Worm (Caenorhabditis elegans) whole organism, L3 larva: ENCODE measurements around the gene unc-25.

Experiments
- ZK546.5 ChIP-seq: sonication (generic microtip); optimal IDR thresholded peaks from 2 replicates; lab custom pipeline; 2017; ENCODE audit warnings: missing biosample characterization, missing genetic modification characterization
- ama-1 ChIP-seq: fragments of 150-350 bp; optimal IDR thresholded peaks from 2 replicates; lab custom pipeline; 2018
- ceh-16 ChIP-seq: sonication (generic microtip); optimal IDR thresholded peaks from 2 replicates; lab custom pipeline; 2017; ENCODE audit warnings: missing biosample characterization, missing genetic modification characterization
- ceh-28 ChIP-seq: fragments of 150-350 bp; optimal IDR thresholded peaks from 2 replicates; lab custom pipeline; 2014; ENCODE audit warnings: missing biosample characterization, missing genetic modification reagents, missing genetic modification characterization
- ceh-82 ChIP-seq: fragments of 150-350 bp; optimal IDR thresholded peaks from 2 replicates; lab custom pipeline; 2014; ENCODE audit warnings: missing biosample characterization, missing genetic modification characterization
- ceh-9 ChIP-seq: sonication (generic microtip); optimal IDR thresholded peaks from 2 replicates; lab custom pipeline; 2018; ENCODE audit warnings: missing biosample characterization, missing genetic modification characterization
- egl-27 ChIP-seq: sonication (generic microtip); optimal IDR thresholded peaks from 4 replicates; lab custom pipeline; 2017; ENCODE audit warnings: missing biosample characterization, missing genetic modification reagents, missing genetic modification characterization
- egl-5 ChIP-seq: fragments of 150-350 bp; optimal IDR thresholded peaks from 2 replicates; lab custom pipeline; 2017; ENCODE audit warnings: missing biosample characterization, missing genetic modification reagents, missing genetic modification characterization, inconsistent platforms
- elt-1 ChIP-seq: fragments of 150-350 bp; optimal IDR thresholded peaks from 2 replicates; lab custom pipeline; 2014; ENCODE audit warnings: missing biosample characterization, missing genetic modification characterization
- elt-2 ChIP-seq: sonication (generic microtip); optimal IDR thresholded peaks from 2 replicates; lab custom pipeline; 2016; ENCODE audit warnings: missing genetic modification reagents, mild to moderate bottlenecking, missing genetic modification characterization, missing compliant biosample characterization
- elt-3 ChIP-seq, 3 experiments: fragments of 150-350 bp in 1 of 3; sonication (generic microtip) in 2 of 3; optimal IDR thresholded peaks; 2 replicates in 2 of 3; 4 replicates in 1 of 3; lab custom pipeline; 2014 to 2017; ENCODE audit warnings: missing biosample characterization in 3 of 3, missing genetic modification characterization in 3 of 3
- fkh-2 ChIP-seq: fragments of 150-350 bp; optimal IDR thresholded peaks from 2 replicates; lab custom pipeline; 2014; ENCODE audit warnings: missing biosample characterization, missing genetic modification reagents, missing genetic modification characterization
- fos-1 ChIP-seq: fragments of 150-350 bp; optimal IDR thresholded peaks from 2 replicates; lab custom pipeline; 2014; ENCODE audit warnings: missing biosample characterization, missing genetic modification characterization
- hmg-11 ChIP-seq: sonication (generic microtip); optimal IDR thresholded peaks from 2 replicates; lab custom pipeline; 2016; ENCODE audit warnings: missing genetic modification characterization, missing compliant biosample characterization
- jun-1 ChIP-seq: fragments of 150-350 bp; optimal IDR thresholded peaks from 2 replicates; lab custom pipeline; 2014; ENCODE audit warnings: missing biosample characterization, missing genetic modification reagents, missing genetic modification characterization
- lin-15B ChIP-seq: fragments of 150-350 bp; optimal IDR thresholded peaks from 2 replicates; lab custom pipeline; 2014; ENCODE audit warnings: missing biosample characterization, missing genetic modification characterization
- lin-39 ChIP-seq: fragments of 150-350 bp; optimal IDR thresholded peaks from 2 replicates; lab custom pipeline; 2018; ENCODE audit warnings: missing biosample characterization, missing genetic modification reagents, missing genetic modification characterization
- lsy-12 ChIP-seq: sonication (generic microtip); optimal IDR thresholded peaks from 2 replicates; lab custom pipeline; 2016; ENCODE audit warnings: mild to moderate bottlenecking, missing genetic modification characterization, missing compliant biosample characterization
- mdl-1 ChIP-seq: fragments of 150-350 bp; optimal IDR thresholded peaks from 2 replicates; lab custom pipeline; 2014; ENCODE audit warnings: missing biosample characterization, missing genetic modification characterization
- mml-1 ChIP-seq: fragments of 150-350 bp; sonication (generic microtip); optimal IDR thresholded peaks from 3 replicates; lab custom pipeline; 2014; ENCODE audit warnings: missing biosample characterization, missing genetic modification characterization
- nfya-1 ChIP-seq: sonication (generic microtip); optimal IDR thresholded peaks from 2 replicates; lab custom pipeline; 2017; ENCODE audit warnings: missing genetic modification characterization, mild to moderate bottlenecking, missing compliant biosample characterization, antibody characterized with exemption, moderate library complexity; ENCODE audit not compliant: insufficient read depth
- nhr-11 ChIP-seq: fragments of 150-350 bp; optimal IDR thresholded peaks from 2 replicates; lab custom pipeline; 2014; ENCODE audit warnings: missing biosample characterization, missing genetic modification characterization
- nhr-12 ChIP-seq: fragments of 150-350 bp; optimal IDR thresholded peaks from 2 replicates; lab custom pipeline; 2014; ENCODE audit warnings: missing biosample characterization, missing genetic modification characterization
- nhr-23 ChIP-seq: fragments of 150-350 bp; optimal IDR thresholded peaks from 2 replicates; lab custom pipeline; 2014; ENCODE audit warnings: missing biosample characterization, missing genetic modification reagents, missing genetic modification characterization
- nhr-237 ChIP-seq: fragments of 150-350 bp; optimal IDR thresholded peaks from 2 replicates; lab custom pipeline; 2014; ENCODE audit warnings: missing biosample characterization, missing genetic modification characterization
- nhr-25 ChIP-seq: sonication (generic microtip); optimal IDR thresholded peaks from 2 replicates; lab custom pipeline; 2017; ENCODE audit warnings: missing biosample characterization, missing genetic modification characterization
- nhr-28 ChIP-seq: fragments of 150-350 bp; optimal IDR thresholded peaks from 2 replicates; lab custom pipeline; 2014; ENCODE audit warnings: missing biosample characterization, missing genetic modification characterization
- nhr-67 ChIP-seq: fragments of 150-350 bp; optimal IDR thresholded peaks from 2 replicates; lab custom pipeline; 2014; ENCODE audit warnings: missing biosample characterization, missing genetic modification characterization
- nhr-76 ChIP-seq: fragments of 150-350 bp; sonication (generic microtip); optimal IDR thresholded peaks from 5 replicates; lab custom pipeline; 2014; ENCODE audit warnings: missing biosample characterization, missing genetic modification characterization
- nhr-77 ChIP-seq: fragments of 150-350 bp; optimal IDR thresholded peaks from 2 replicates; lab custom pipeline; 2014; ENCODE audit warnings: missing biosample characterization, missing genetic modification characterization
- pha-4 ChIP-seq: fragments of 150-350 bp; optimal IDR thresholded peaks from 2 replicates; lab custom pipeline; 2014; ENCODE audit warnings: missing biosample characterization, missing genetic modification reagents, missing genetic modification characterization
- pqm-1 ChIP-seq: fragments of 150-350 bp; optimal IDR thresholded peaks from 2 replicates; lab custom pipeline; 2017; ENCODE audit warnings: missing biosample characterization, missing genetic modification characterization, inconsistent platforms
- sea-2 ChIP-seq: fragments of 150-350 bp; sonication (generic microtip); optimal IDR thresholded peaks from 4 replicates; lab custom pipeline; 2014; ENCODE audit warnings: missing biosample characterization, missing genetic modification reagents, missing genetic modification characterization
- skn-1 ChIP-seq: fragments of 150-350 bp; optimal IDR thresholded peaks from 2 replicates; lab custom pipeline; 2014; ENCODE audit warnings: missing biosample characterization, missing genetic modification characterization
- snpc-4 ChIP-seq: fragments of 150-350 bp; optimal IDR thresholded peaks from 2 replicates; lab custom pipeline; 2014; ENCODE audit warnings: missing biosample characterization, missing genetic modification characterization
- unc-39 ChIP-seq: sonication (generic microtip); optimal IDR thresholded peaks from 4 replicates; lab custom pipeline; 2017; ENCODE audit warnings: missing biosample characterization, missing genetic modification characterization
- unc-62 ChIP-seq: fragments of 150-350 bp; sonication (generic microtip); optimal IDR thresholded peaks from 4 replicates; lab custom pipeline; 2014; ENCODE audit warnings: missing biosample characterization, missing genetic modification reagents, missing genetic modification characterization
- zag-1 ChIP-seq: fragments of 150-350 bp; optimal IDR thresholded peaks from 2 replicates; lab custom pipeline; 2014; ENCODE audit warnings: missing biosample characterization, missing genetic modification characterization
- ztf-11 ChIP-seq: fragments of 150-350 bp; optimal IDR thresholded peaks from 2 replicates; lab custom pipeline; 2014; ENCODE audit warnings: missing biosample characterization, missing genetic modification characterization
- ztf-4 ChIP-seq: fragments of 150-350 bp; optimal IDR thresholded peaks from 2 replicates; lab custom pipeline; 2014; ENCODE audit warnings: missing biosample characterization, missing genetic modification characterization

The unc-25 gene

ce11 chrIII:12960705-12961104 lies 18.3 kb downstream of the unc-25 start:
- TF ChIP-seq fkh-2 (tag; lab: Kevin White, UChicago) = no peak
- TF ChIP-seq zag-1 = no peak
- peak; percentile 18 for TF ChIP-seq jun-1 (tag; lab: Kevin White, UChicago)
- peak; percentile 52 for TF ChIP-seq pha-4 (tag; lab: Kevin White, UChicago)
- peak; percentile 81 for TF ChIP-seq elt-2 (tag; lab: Kevin White, UChicago)
- peak; percentile 60 for TF ChIP-seq pqm-1 (tag; lab: Kevin White, UChicago)

ce11 chrIII:12966895-12967294 lies 24.4 kb downstream of the unc-25 start, which contains the start of gene ttm-1:
ttm-1 (minus strand) TSS chrIII:12966995.
- TF ChIP-seq egl-27 (no peak), pqm-1 (tag; lab: Kevin White, UChicago) (no peak), nhr-23 (tag; lab: Kevin White, UChicago) (no peak), ama-1 (lab: Kevin White, UChicago) (no peak), lin-39 (tag; lab: Kevin White, UChicago) (no peak), nhr-237 (tag; lab: Kevin White, UChicago) (no peak), elt-1 (tag; lab: Kevin White, UChicago) (no peak), skn-1 (tag; lab: Kevin White, UChicago) (no peak), mdl-1 (tag; lab: Kevin White, UChicago) (no peak), ztf-4 (tag; lab: Kevin White, UChicago) (no peak), fos-1 (tag; lab: Kevin White, UChicago) (no peak), unc-62 (no peak), lin-15B (tag; lab: Kevin White, UChicago) (no peak), jun-1 (tag; lab: Kevin White, UChicago) (no peak), nhr-25 (tag; lab: Kevin White, UChicago) (no peak), ceh-9 (no peak), hmg-11 (tag; lab: Kevin White, UChicago) (no peak), ZK546.5 (tag; lab: Kevin White, UChicago) (no peak)

ce11 chrIII:12967437-12968043 lies 25.1 kb downstream of the unc-25 start:
- no peak for TF ChIP-seq mml-1 (tag; lab: Kevin White, UChicago)
- no peak for TF ChIP-seq fos-1 (tag; lab: Kevin White, UChicago)
- no peak for TF ChIP-seq nhr-67
- no peak for TF ChIP-seq lsy-12
- no peak for TF ChIP-seq nhr-77
- no peak for TF ChIP-seq ceh-9
- no peak for TF ChIP-seq unc-62
- no peak for TF ChIP-seq egl-27
- peak; percentile 82 for TF ChIP-seq elt-2 (tag; lab: Kevin White, UChicago)
- no peak for TF ChIP-seq nhr-237 (tag; lab: Kevin White, UChicago)
- TF ChIP-seq pha-4 (tag; lab: Kevin White, UChicago) = peak; percentile 28
- TF ChIP-seq ceh-82 (tag; lab: Kevin White, UChicago) = no peak
- no peak for TF ChIP-seq ama-1 (lab: Kevin White, UChicago)
- TF ChIP-seq egl-5 = no peak
- TF ChIP-seq hmg-11 (tag; lab: Kevin White, UChicago) = no peak
- peak; percentile 43 for TF ChIP-seq pqm-1 (tag; lab: Kevin White, UChicago)
- no peak for TF ChIP-seq sea-2 (GFP tag; lab: Kevin White, UChicago)
- TF ChIP-seq elt-3 (tag; optimal IDR thresholded peaks at IDR 0.05; lab: Kevin White, UChicago) = no peak
- TF ChIP-seq, all 47 proteins: peak for 3

- TF ChIP-seq sea-2 (GFP tag; lab: Kevin White, UChicago) = no peak
- no peak for TF ChIP-seq fos-1 (tag; lab: Kevin White, UChicago)
- no peak for TF ChIP-seq ztf-4 (tag; lab: Kevin White, UChicago)
- TF ChIP-seq, all 47 proteins: peak for 0
These were observed 25.9 kb downstream of the unc-25 start for ce11 chrIII:12968330-12968729.

- no peak for TF ChIP-seq nhr-23 (tag; lab: Kevin White, UChicago)
- TF ChIP-seq ceh-16 (tag; lab: Kevin White, UChicago) = no peak
- no peak for TF ChIP-seq fkh-2 (tag; lab: Kevin White, UChicago)
- TF ChIP-seq nfya-1 = peak; percentile 47
- TF ChIP-seq sea-2 (GFP tag; lab: Kevin White, UChicago) = no peak
- TF ChIP-seq unc-62 = no peak
- TF ChIP-seq pha-4 (tag; lab: Kevin White, UChicago) = peak; percentile 57
- TF ChIP-seq pqm-1 (tag; lab: Kevin White, UChicago) = peak; percentile 19
- no peak for TF ChIP-seq ama-1 (lab: Kevin White, UChicago)
- no peak for TF ChIP-seq mdl-1 (tag; lab: Kevin White, UChicago)
- no peak for TF ChIP-seq elt-3 (tag; optimal IDR thresholded peaks at IDR 0.05; lab: Kevin White, UChicago)
- TF ChIP-seq nhr-11 = no peak
- peak; percentile 39 for TF ChIP-seq elt-2 (tag; lab: Kevin White, UChicago)
- peak; percentile 63 for TF ChIP-seq ceh-28 (tag; lab: Kevin White, UChicago)
- TF ChIP-seq nhr-28 (tag; lab: Kevin White, UChicago) = no peak
- TF ChIP-seq unc-39 = no peak
- TF ChIP-seq nhr-12 (tag; lab: Kevin White, UChicago) = no peak
- TF ChIP-seq hmg-11 (tag; lab: Kevin White, UChicago) = peak; percentile 53
- no peak for TF ChIP-seq ztf-11 (tag; lab: Kevin White, UChicago)
- no peak for TF ChIP-seq snpc-4 (tag; lab: Kevin White, UChicago)
- no peak for TF ChIP-seq ceh-82 (tag; lab: Kevin White, UChicago)
- TF ChIP-seq egl-27 = no peak
- TF ChIP-seq lin-39 (tag; lab: Kevin White, UChicago) = no peak
- no peak for TF ChIP-seq nhr-76
- peak; percentile 39 for TF ChIP-seq lin-15B (tag; lab: Kevin White, UChicago)
These were observed 29.5 kb downstream of the unc-25 start for ce11 chrIII:12971828-12972379.
